Worm (Caenorhabditis elegans) whole organism, L4/young adult: ENCODE results near the gene allo-1.

Experiments used
- dao-5 ChIP-seq: sonication (generic microtip); optimal IDR thresholded peaks from 2 replicates; lab custom pipeline; 2016; ENCODE audit warnings: missing genotype, missing genetic modification characterization, moderate library complexity, missing compliant biosample characterization
- him-1 ChIP-seq: sonication (generic microtip); optimal IDR thresholded peaks from 2 replicates; lab custom pipeline; 2016; ENCODE audit warnings: missing genotype, missing genetic modification reagents, missing genetic modification characterization, missing compliant biosample characterization

DNA sequence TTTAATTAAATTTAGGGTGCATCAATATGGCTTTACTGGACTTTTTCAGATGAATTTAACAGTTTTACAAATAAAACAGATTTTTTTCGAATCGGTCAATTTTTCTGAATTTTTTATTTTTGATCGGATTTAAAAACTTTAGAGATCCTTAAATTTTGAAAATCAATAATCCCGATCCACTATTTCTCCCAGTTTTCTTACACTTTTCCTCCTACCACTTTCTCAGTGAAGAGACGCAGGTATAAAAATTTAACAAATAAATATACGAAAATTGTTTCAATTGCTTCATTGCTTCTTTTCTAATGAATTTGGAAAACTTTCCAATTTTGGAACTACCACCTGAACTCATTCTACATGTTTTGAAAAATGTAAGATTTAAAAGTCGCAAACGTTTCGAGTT, 32.7 kb downstream of the allo-1 start, which contains the start of gene K08C7.7:
- TF ChIP-seq him-1 (tag; lab: Kevin White, UChicago) = no peak
- TF ChIP-seq dao-5 (tag; lab: Kevin White, UChicago) = no peak
